Worm (Caenorhabditis elegans) whole organism, late embryonic: ENCODE measurements around the gene zipt-7.1.

Source experiments
- ama-1 ChIP-seq: fragments of 150-350 bp; optimal IDR thresholded peaks from 2 replicates; lab custom pipeline; 2014
- hlh-13 ChIP-seq: fragments of 200-800 bp; sonication (Bioruptor generic); optimal IDR thresholded peaks from 2 replicates; lab custom pipeline; 2018; ENCODE audit warnings: mild to moderate bottlenecking, missing genetic modification characterization, missing compliant biosample characterization
- tbx-7 ChIP-seq: sonication (generic microtip); optimal IDR thresholded peaks from 2 replicates; lab custom pipeline; 2016; ENCODE audit warnings: missing genotype, missing genetic modification characterization, missing compliant biosample characterization

- TF ChIP-seq ama-1 (lab: Kevin White, UChicago) (no peak), hlh-13 (GFP tag; lab: Kevin White, UChicago) (no peak), tbx-7 (tag; lab: Kevin White, UChicago) (no peak)
These were observed 43.2 kb upstream of the zipt-7.1 start, which contains the start of gene C49C3.6 for ce11 chrIV:17331100-17331577.
